Worm (Caenorhabditis elegans) whole organism, early embryonic: ENCODE measurements around the gene C34E10.10.

ENCODE experiments used
- ama-1 ChIP-seq: fragments of 150-350 bp; optimal IDR thresholded peaks from 2 replicates; lab custom pipeline; 2014
- ceh-13 ChIP-seq: fragments of 200-800 bp; sonication (Bioruptor generic); optimal IDR thresholded peaks from 2 replicates; lab custom pipeline; 2018; ENCODE audit warnings: mild to moderate bottlenecking, missing genetic modification characterization, missing compliant biosample characterization
- ceh-36 ChIP-seq: sonication (generic microtip); optimal IDR thresholded peaks from 2 replicates; lab custom pipeline; 2016; ENCODE audit warnings: missing genetic modification characterization, inconsistent platforms, missing compliant biosample characterization
- ets-7 ChIP-seq: sonication (generic microtip); optimal IDR thresholded peaks from 2 replicates; lab custom pipeline; 2016; ENCODE audit warnings: missing genotype, missing genetic modification characterization, missing compliant biosample characterization
- flt-1 ChIP-seq: fragments of 200-800 bp; sonication (Bioruptor generic); IDR thresholded peaks from 2 replicates; pipeline ENCODE4 v1.3.6; 2022; ENCODE audit warnings: missing genetic modification characterization, missing compliant biosample characterization
- pes-1 ChIP-seq: fragments of 200-800 bp; sonication (Bioruptor generic); IDR thresholded peaks from 2 replicates; pipeline ENCODE4 v1.3.6; 2022; ENCODE audit warnings: missing genetic modification reagents, missing genetic modification characterization, missing compliant biosample characterization
- tbx-37 ChIP-seq: fragments of 200-800 bp; sonication (Bioruptor generic); conservative IDR thresholded peaks from 2 replicates; pipeline ENCODE4 v1.3.6; 2022; ENCODE audit warnings: missing genetic modification reagents, missing genetic modification characterization, missing compliant biosample characterization

DNA sequence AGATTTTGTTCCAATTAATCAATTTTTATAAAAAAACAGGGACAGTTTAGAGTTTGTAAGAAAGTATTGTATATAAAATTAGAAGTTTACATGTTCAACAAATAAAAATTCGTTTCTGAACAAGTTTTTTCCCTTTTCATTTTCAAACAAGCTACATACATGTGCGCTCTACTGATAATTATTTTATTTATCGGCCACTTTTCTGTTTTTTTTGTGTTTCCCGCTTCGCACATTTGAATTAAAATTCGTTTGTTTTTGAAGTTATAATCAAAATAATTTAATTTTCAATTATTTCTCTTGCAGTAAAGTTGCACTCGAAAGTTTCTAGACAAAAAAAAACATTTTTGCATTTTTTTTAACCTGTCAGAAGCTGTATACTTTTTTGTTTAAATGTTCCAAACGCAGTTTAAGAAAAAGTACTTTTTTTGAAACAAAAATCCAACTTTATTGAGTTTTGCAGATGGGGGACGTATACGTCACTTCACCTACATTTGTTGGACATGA is 37.0 kb downstream of the C34E10.10 start, which contains the start of gene hira-1:
- no peak for TF ChIP-seq flt-1 (GFP tag; lab: Robert Waterston, UW)
- no peak for TF ChIP-seq ama-1 (lab: Kevin White, UChicago)
- TF ChIP-seq tbx-37 (GFP tag; lab: Robert Waterston, UW): no peak
- TF ChIP-seq ceh-13 (GFP tag; lab: Kevin White, UChicago): no peak
- no peak for TF ChIP-seq ets-7 (tag; lab: Kevin White, UChicago)
- no peak for TF ChIP-seq ceh-36
- no peak for TF ChIP-seq pes-1 (GFP tag; lab: Robert Waterston, UW)
